Worm (Caenorhabditis elegans) whole organism, young adult: Measurements from ENCODE around the gene C49F5.8.

ENCODE experiments used
- D2030.7 ChIP-seq: fragments of 200-800 bp; sonication (Bioruptor generic); IDR thresholded peaks from 2 replicates; pipeline ENCODE4 v1.3.6; 2022; ENCODE audit warnings: missing genetic modification reagents, missing genetic modification characterization, missing compliant biosample characterization
- F23B12.7 ChIP-seq: sonication (generic microtip); optimal IDR thresholded peaks from 2 replicates; lab custom pipeline; 2017; ENCODE audit warnings: missing genetic modification characterization, mild to moderate bottlenecking, missing compliant biosample characterization, antibody characterized with exemption, moderate library complexity; ENCODE audit not compliant: insufficient read depth
- F37B4.10 ChIP-seq: fragments of 200-800 bp; sonication (Bioruptor generic); IDR thresholded peaks from 2 replicates; pipeline ENCODE4 v1.3.6; 2022; ENCODE audit warnings: missing genetic modification characterization, missing compliant biosample characterization
- F52B5.7 ChIP-seq: sonication (generic microtip); optimal IDR thresholded peaks from 2 replicates; lab custom pipeline; 2016; ENCODE audit warnings: mild to moderate bottlenecking, missing genetic modification characterization, missing compliant biosample characterization
- F55B11.4 ChIP-seq: sonication (generic microtip); optimal IDR thresholded peaks from 2 replicates; lab custom pipeline; 2016; ENCODE audit warnings: missing compliant biosample characterization, missing genetic modification characterization, borderline replicate concordance; ENCODE audit not compliant: insufficient read depth
- K12H6.12 ChIP-seq: fragments of 200-800 bp; sonication (Bioruptor generic); optimal IDR thresholded peaks from 2 replicates; lab custom pipeline; 2018; ENCODE audit warnings: mild to moderate bottlenecking, missing genetic modification characterization, missing compliant biosample characterization
- Y53F4B.3 ChIP-seq: fragments of 200-800 bp; sonication (Bioruptor generic); IDR thresholded peaks from 2 replicates; pipeline ENCODE4 v1.3.6; 2022; ENCODE audit warnings: missing genetic modification reagents, missing genetic modification characterization, missing compliant biosample characterization
- Y56A3A.18 ChIP-seq: fragments of 200-800 bp; sonication (Bioruptor generic); IDR thresholded peaks from 2 replicates; pipeline ENCODE4 v1.3.6; 2022; ENCODE audit warnings: missing genetic modification reagents, missing genetic modification characterization, missing compliant biosample characterization
- ama-1 ChIP-seq, 3 experiments: fragments of 150-350 bp in 1 of 3; sonication (generic microtip) in 2 of 3; optimal IDR thresholded peaks; 2 replicates each; lab custom pipeline; 2014 to 2018; ENCODE audit warnings: missing biosample characterization in 2 of 3, missing genetic modification characterization in 2 of 3, missing genetic modification reagents in 2 of 3
- athp-1 ChIP-seq: sonication (generic microtip); optimal IDR thresholded peaks from 2 replicates; lab custom pipeline; 2017; ENCODE audit warnings: mild to moderate bottlenecking, missing genetic modification characterization, missing compliant biosample characterization
- attf-6 ChIP-seq: fragments of 200-800 bp; sonication (Bioruptor generic); IDR thresholded peaks from 2 replicates; pipeline ENCODE4 v1.3.6; 2022; ENCODE audit warnings: missing genetic modification reagents, missing genetic modification characterization, missing compliant biosample characterization
- cebp-1 ChIP-seq, 2 experiments: fragments of 200-800 bp in 1 of 2; sonication (Bioruptor generic) in 1 of 2; sonication (generic microtip) in 1 of 2; IDR thresholded peaks in 1 of 2; optimal IDR thresholded peaks in 1 of 2; 2 replicates each; pipeline versions ENCODE4 v1.3.6 to Lab custom; 2017 to 2022; ENCODE audit warnings: missing compliant biosample characterization in 2 of 2, missing genetic modification characterization in 2 of 2, mild to moderate bottlenecking in 1 of 2, missing genetic modification reagents in 1 of 2, moderate library complexity in 1 of 2
- cebp-2 ChIP-seq: fragments of 200-800 bp; sonication (Bioruptor generic); IDR thresholded peaks from 2 replicates; pipeline ENCODE4 v1.3.6; 2022; ENCODE audit warnings: missing genetic modification characterization, missing compliant biosample characterization
- die-1 ChIP-seq: sonication (generic microtip); optimal IDR thresholded peaks from 2 replicates; lab custom pipeline; 2016; ENCODE audit warnings: missing genotype, mild to moderate bottlenecking, missing genetic modification characterization, missing compliant biosample characterization
- dox-1 ChIP-seq: fragments of 200-800 bp; sonication (Bioruptor generic); IDR thresholded peaks from 2 replicates; pipeline ENCODE4 v1.3.6; 2022; ENCODE audit warnings: missing genetic modification reagents, missing genetic modification characterization, missing compliant biosample characterization
- efl-1 ChIP-seq: fragments of 150-350 bp; optimal IDR thresholded peaks from 2 replicates; lab custom pipeline; 2014; ENCODE audit warnings: missing biosample characterization, missing genetic modification reagents, missing genetic modification characterization
- ets-4 ChIP-seq: fragments of 200-800 bp; sonication (Bioruptor generic); optimal IDR thresholded peaks from 2 replicates; lab custom pipeline; 2018; ENCODE audit warnings: mild to moderate bottlenecking, missing genetic modification characterization, missing compliant biosample characterization
- gei-17 ChIP-seq: fragments of 200-800 bp; sonication (Bioruptor generic); optimal IDR thresholded peaks from 2 replicates; lab custom pipeline; 2018; ENCODE audit warnings: mild to moderate bottlenecking, missing genetic modification characterization, missing compliant biosample characterization
- hmg-20 ChIP-seq: fragments of 200-800 bp; sonication (Bioruptor generic); IDR thresholded peaks from 2 replicates; pipeline ENCODE4 v1.3.6; 2022; ENCODE audit warnings: missing genetic modification reagents, missing genetic modification characterization, missing compliant biosample characterization
- hsf-1 ChIP-seq: fragments of 200-800 bp; sonication (Bioruptor generic); IDR thresholded peaks from 2 replicates; pipeline ENCODE4 v1.3.6; 2022; ENCODE audit warnings: missing genetic modification reagents, missing genetic modification characterization, missing compliant biosample characterization
- let-607 ChIP-seq, 2 experiments: fragments of 200-800 bp in 1 of 2; sonication (Bioruptor generic) in 1 of 2; sonication (generic microtip) in 1 of 2; optimal IDR thresholded peaks; 2 replicates each; lab custom pipeline; 2016 to 2018; ENCODE audit warnings: mild to moderate bottlenecking in 2 of 2, missing compliant biosample characterization in 2 of 2, missing genetic modification characterization in 2 of 2, moderate library complexity in 2 of 2, missing genotype in 1 of 2
- lsl-1 ChIP-seq: fragments of 200-800 bp; sonication (Bioruptor generic); optimal IDR thresholded peaks from 2 replicates; lab custom pipeline; 2018; ENCODE audit warnings: mild to moderate bottlenecking, missing genetic modification characterization, moderate library complexity, missing compliant biosample characterization
- madf-10 ChIP-seq: sonication (generic microtip); optimal IDR thresholded peaks from 2 replicates; lab custom pipeline; 2016; ENCODE audit warnings: mild to moderate bottlenecking, missing genetic modification characterization, missing compliant biosample characterization
- madf-3 ChIP-seq: fragments of 200-800 bp; sonication (Bioruptor generic); IDR thresholded peaks from 2 replicates; pipeline ENCODE4 v1.3.6; 2022; ENCODE audit warnings: missing genetic modification reagents, missing genetic modification characterization, missing compliant biosample characterization
- mcd-1 ChIP-seq: fragments of 200-800 bp; sonication (Bioruptor generic); IDR thresholded peaks from 2 replicates; pipeline ENCODE4 v1.3.6; 2022; ENCODE audit warnings: missing genetic modification reagents, missing genetic modification characterization, missing compliant biosample characterization
- mel-28 ChIP-seq: sonication (generic microtip); optimal IDR thresholded peaks from 2 replicates; lab custom pipeline; 2016; ENCODE audit warnings: borderline replicate concordance, mild to moderate bottlenecking, missing genetic modification characterization, missing compliant biosample characterization
- mxl-1 ChIP-seq: sonication (generic microtip); optimal IDR thresholded peaks from 2 replicates; lab custom pipeline; 2016; ENCODE audit warnings: missing genetic modification characterization, missing compliant biosample characterization
- nhr-120 ChIP-seq: fragments of 200-800 bp; sonication (Bioruptor generic); IDR thresholded peaks from 2 replicates; pipeline ENCODE4 v1.3.6; 2022; ENCODE audit warnings: missing genetic modification characterization, missing compliant biosample characterization
- nhr-80 ChIP-seq: sonication (generic microtip); optimal IDR thresholded peaks from 2 replicates; lab custom pipeline; 2016; ENCODE audit warnings: missing genetic modification characterization, missing compliant biosample characterization
- pbrm-1 ChIP-seq: fragments of 200-800 bp; sonication (Bioruptor generic); IDR thresholded peaks from 2 replicates; pipeline ENCODE4 v1.3.6; 2022; ENCODE audit warnings: missing genetic modification reagents, missing genetic modification characterization, missing compliant biosample characterization
- pha-4 ChIP-seq: fragments of 150-350 bp; sonication (generic microtip); optimal IDR thresholded peaks from 2 replicates; lab custom pipeline; 2014; ENCODE audit warnings: missing biosample characterization, missing genetic modification reagents, missing genetic modification characterization
- sea-2 ChIP-seq: fragments of 200-800 bp; sonication (Bioruptor generic); IDR thresholded peaks from 2 replicates; pipeline ENCODE4 v1.3.6; 2022; ENCODE audit warnings: missing genetic modification characterization, missing compliant biosample characterization
- snpc-1.3 ChIP-seq: sonication (generic microtip); optimal IDR thresholded peaks from 2 replicates; lab custom pipeline; 2017; ENCODE audit warnings: missing genetic modification characterization, mild to moderate bottlenecking, missing compliant biosample characterization, antibody characterized with exemption, moderate library complexity, missing genotype, missing genetic modification reagents; ENCODE audit not compliant: insufficient read depth
- snpc-3.4 ChIP-seq: sonication (generic microtip); optimal IDR thresholded peaks from 2 replicates; lab custom pipeline; 2017; ENCODE audit warnings: missing genetic modification characterization, mild to moderate bottlenecking, missing compliant biosample characterization, antibody characterized with exemption, moderate library complexity, missing genotype, missing genetic modification reagents
- sptf-2 ChIP-seq: fragments of 200-800 bp; sonication (Bioruptor generic); optimal IDR thresholded peaks from 2 replicates; lab custom pipeline; 2018; ENCODE audit warnings: mild to moderate bottlenecking, missing genetic modification characterization, missing compliant biosample characterization
- tbp1 ChIP-seq: fragments of 200-800 bp; sonication (Bioruptor generic); optimal IDR thresholded peaks from 2 replicates; lab custom pipeline; 2018; ENCODE audit warnings: mild to moderate bottlenecking, missing genetic modification characterization, missing compliant biosample characterization
- tbx-9 ChIP-seq: sonication (generic microtip); optimal IDR thresholded peaks from 2 replicates; lab custom pipeline; 2016; ENCODE audit warnings: borderline replicate concordance, missing genetic modification characterization, inconsistent platforms, missing compliant biosample characterization
- unc-62 ChIP-seq: fragments of 150-350 bp; optimal IDR thresholded peaks from 2 replicates; lab custom pipeline; 2014; ENCODE audit warnings: missing biosample characterization, missing genetic modification reagents, missing genetic modification characterization
- ztf-18 ChIP-seq: sonication (generic microtip); optimal IDR thresholded peaks from 2 replicates; lab custom pipeline; 2016; ENCODE audit warnings: missing genotype, mild to moderate bottlenecking, missing genetic modification characterization, missing compliant biosample characterization
- ztf-22 ChIP-seq: fragments of 200-800 bp; sonication (Bioruptor generic); optimal IDR thresholded peaks from 2 replicates; lab custom pipeline; 2018; ENCODE audit warnings: mild to moderate bottlenecking, missing genetic modification characterization, moderate library complexity, missing compliant biosample characterization
- ztf-28 ChIP-seq: fragments of 200-800 bp; sonication (Bioruptor generic); IDR thresholded peaks from 2 replicates; pipeline ENCODE4 v1.3.6; 2022; ENCODE audit warnings: missing genetic modification reagents, missing genetic modification characterization, missing compliant biosample characterization
- ztf-6 ChIP-seq: fragments of 200-800 bp; sonication (Bioruptor generic); IDR thresholded peaks from 2 replicates; pipeline ENCODE4 v1.3.6; 2022; ENCODE audit warnings: missing genetic modification reagents, missing genetic modification characterization, missing compliant biosample characterization

The C49F5.8 gene

DNA sequence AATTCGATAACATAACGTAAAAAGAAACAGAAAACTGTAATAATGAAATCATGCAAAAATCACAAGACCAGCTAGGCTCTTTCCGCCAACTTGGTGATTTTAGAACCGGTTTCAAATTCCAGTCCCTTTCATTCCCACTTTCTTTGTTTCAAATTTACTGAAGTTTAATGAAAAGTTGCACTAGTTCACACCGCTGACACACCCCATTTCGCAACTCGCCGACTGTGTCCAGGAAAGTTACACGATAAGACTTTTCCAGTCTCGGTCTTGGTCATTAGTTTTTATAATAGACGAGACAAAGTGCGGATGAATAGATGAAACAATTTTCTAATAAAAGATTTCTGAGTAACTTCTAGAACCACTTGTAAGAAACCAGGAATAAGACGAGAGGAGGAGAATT lies 44.0 kb downstream of the C49F5.8 start:
- TF ChIP-seq nhr-120 (no peak), cebp-1 (GFP tag; IDR thresholded peaks at IDR 0.05; lab: Robert Waterston, UW) (peak; percentile 57; the same call in 1 of the 2 replicates), cebp-1 (tag; optimal IDR thresholded peaks at IDR 0.05; lab: Kevin White, UChicago) (peak; percentile 77), nhr-80 (peak; percentile 51)

DNA sequence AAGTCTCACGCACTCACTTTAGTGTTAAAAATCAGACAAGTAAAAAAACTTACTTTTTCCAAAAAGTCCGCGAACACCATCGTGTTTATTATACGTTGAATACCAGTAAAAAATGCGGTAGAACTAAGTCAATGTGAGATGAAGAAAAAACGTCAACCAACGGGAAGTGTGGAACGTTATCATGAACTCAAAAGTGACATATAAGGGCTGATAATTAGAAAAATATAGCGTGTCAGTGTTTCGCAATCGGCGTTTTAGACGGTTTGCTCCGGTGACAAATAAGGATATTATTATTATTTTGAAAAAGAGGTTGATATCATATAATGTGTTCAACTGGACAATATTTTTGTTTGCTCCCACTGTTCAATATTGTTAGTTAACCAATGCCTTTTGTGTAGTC lies 45.0 kb downstream of the C49F5.8 start:
- TF ChIP-seq die-1 (no peak), pbrm-1 (GFP tag; lab: Robert Waterston, UW) (no peak), athp-1 (tag; lab: Kevin White, UChicago) (no peak), nhr-80 (peak; percentile 81), ztf-18 (tag; lab: Kevin White, UChicago) (no peak), cebp-1 (GFP tag; IDR thresholded peaks at IDR 0.05; lab: Robert Waterston, UW) (peak; percentile 79), cebp-1 (tag; optimal IDR thresholded peaks at IDR 0.05; lab: Kevin White, UChicago) (peak; percentile 88), mel-28 (no peak), hmg-20 (no peak), F37B4.10 (no peak), tbx-9 (tag; lab: Kevin White, UChicago) (no peak), dox-1 (GFP tag; lab: Robert Waterston, UW) (peak; percentile 65), Y56A3A.18 (GFP tag; lab: Robert Waterston, UW) (no peak), efl-1 (GFP tag; lab: Kevin White, UChicago) (no peak), unc-62 (GFP tag; lab: Kevin White, UChicago) (peak; percentile 74), sea-2 (GFP tag; lab: Robert Waterston, UW) (no peak), snpc-3.4 (no peak), cebp-2 (no peak), tbp1 (GFP tag; lab: Kevin White, UChicago) (no peak), K12H6.12 (tag; lab: Kevin White, UChicago) (no peak), mxl-1 (tag; lab: Kevin White, UChicago) (no peak), snpc-1.3 (no peak), ztf-6 (no peak), pha-4 (no peak), madf-10 (tag; lab: Kevin White, UChicago) (no peak), gei-17 (GFP tag; lab: Kevin White, UChicago) (no peak)

DNA sequence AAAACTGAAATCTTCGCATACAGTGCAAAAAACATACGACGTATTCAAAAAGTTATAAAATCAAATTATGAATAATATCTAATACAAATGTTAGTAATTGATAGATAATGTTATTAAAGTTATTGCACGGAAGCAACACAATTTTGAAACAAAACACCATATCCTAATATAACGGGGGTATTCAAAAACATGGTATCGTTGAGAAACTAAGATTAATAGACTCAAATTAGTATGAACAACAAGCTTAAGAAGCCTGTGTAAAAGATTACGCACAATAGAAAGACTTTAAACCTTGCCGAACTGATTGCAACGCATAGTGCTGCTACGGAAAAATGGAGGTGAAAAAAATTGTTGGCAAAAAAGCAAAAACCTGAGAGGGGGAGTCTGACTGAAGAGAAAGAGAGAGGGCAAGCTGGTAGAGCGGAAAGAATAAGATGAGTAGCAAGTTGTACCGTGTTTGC lies 45.6 kb downstream of the C49F5.8 start, which contains the start of gene sma-5:
Gene sma-5, minus strand, starts transcription at position 51 of the 461 bp plus-strand sequence.
- TF ChIP-seq ama-1 (optimal IDR thresholded peaks at IDR 0.05; lab: Kevin White, UChicago) (no peak), ama-1 (GFP tag; optimal IDR thresholded peaks at IDR 0.05; lab: Kevin White, UChicago) (no peak), mel-28 (no peak), madf-3 (GFP tag; lab: Robert Waterston, UW) (no peak), let-607 (tag; optimal IDR thresholded peaks at IDR 0.05; lab: Kevin White, UChicago) (no peak), unc-62 (GFP tag; lab: Kevin White, UChicago) (no peak), Y53F4B.3 (no peak)

DNA sequence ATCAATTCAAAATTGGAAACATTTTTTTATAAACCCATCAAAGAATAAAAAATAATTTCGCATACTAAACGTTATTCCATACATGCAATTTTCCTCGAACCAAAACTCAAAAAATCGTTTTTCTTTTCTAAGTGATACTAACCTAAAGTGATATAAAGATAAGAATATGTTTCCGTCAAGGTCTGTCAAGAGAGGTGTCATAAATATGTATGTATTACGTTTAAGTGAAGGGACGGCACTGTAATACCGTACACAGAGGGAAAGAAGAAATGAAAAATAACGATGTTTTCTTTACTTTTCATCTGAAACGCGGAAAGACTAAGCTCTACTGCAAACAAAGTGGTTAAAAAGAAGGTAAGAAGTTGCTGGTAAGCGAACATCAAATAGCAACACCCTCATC lies 46.5 kb downstream of the C49F5.8 start:
- TF ChIP-seq ets-4 (GFP tag; lab: Kevin White, UChicago): no peak
- peak; percentile 34 for TF ChIP-seq nhr-80

DNA sequence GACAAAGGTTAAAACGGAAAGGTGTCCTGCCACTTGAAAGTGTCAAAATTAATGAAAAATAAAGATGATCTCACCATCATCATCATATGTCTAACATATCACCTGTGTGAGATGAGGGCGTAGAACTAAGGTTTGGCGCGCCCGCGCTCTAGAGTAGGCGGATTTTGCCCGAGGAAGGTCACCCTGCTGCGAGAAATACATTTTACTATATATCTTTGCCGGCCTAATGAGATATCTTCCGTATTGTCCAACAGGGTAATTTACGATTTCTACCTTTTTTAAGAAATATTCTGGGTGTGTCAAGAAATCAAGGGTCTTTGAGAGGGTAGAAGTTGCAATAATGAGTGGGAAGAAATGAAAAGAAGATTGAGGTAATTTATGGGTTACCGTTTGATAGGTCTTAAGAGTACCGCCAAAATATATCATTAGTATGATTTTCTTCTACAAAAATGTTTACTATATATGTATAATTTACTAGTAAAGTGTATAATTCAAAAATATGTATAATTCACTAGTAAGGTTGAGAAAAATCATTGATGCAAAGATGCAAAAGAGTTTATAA lies 48.0 kb downstream of the C49F5.8 start:
- no peak for TF ChIP-seq ztf-28 (GFP tag; lab: Robert Waterston, UW)
- TF ChIP-seq D2030.7 (GFP tag; lab: Robert Waterston, UW): no peak
- no peak for TF ChIP-seq sptf-2 (GFP tag; lab: Kevin White, UChicago)
- no peak for TF ChIP-seq F52B5.7 (tag; lab: Kevin White, UChicago)
- no peak for TF ChIP-seq mcd-1 (GFP tag; lab: Robert Waterston, UW)
- no peak for TF ChIP-seq die-1
- no peak for TF ChIP-seq hmg-20
- TF ChIP-seq lsl-1: no peak
- TF ChIP-seq attf-6 (GFP tag; lab: Robert Waterston, UW): no peak
- no peak for TF ChIP-seq F23B12.7 (tag; lab: Kevin White, UChicago)
- no peak for TF ChIP-seq ztf-22 (GFP tag; lab: Kevin White, UChicago)
- no peak for TF ChIP-seq hsf-1 (GFP tag; lab: Robert Waterston, UW)
- no peak for TF ChIP-seq F55B11.4 (tag; lab: Kevin White, UChicago)
